Fruit fly (Drosophila melanogaster): Measurements from ENCODE around the gene CG43739.

Gene CG43739

dm6 chr2L:20950421-20951108 lies 31.8 kb upstream of the CG43739 start (continued):
- TF ChIP-seq HmgZ (tag; optimal IDR thresholded peaks at IDR 0.05): peak; percentile 5
- TF ChIP-seq odd (GFP tag; optimal IDR thresholded peaks at IDR 0.05): peak; percentile 15
- TF ChIP-seq Dek (tag; optimal IDR thresholded peaks at IDR 0.05): peak; percentile 9
- no peak for TF ChIP-seq GATAe (GFP tag; conservative IDR thresholded peaks at IDR 0.05)
- TF ChIP-seq trh (GFP tag; optimal IDR thresholded peaks at IDR 0.05): no peak
- TF ChIP-seq CG7786 (GFP tag; optimal IDR thresholded peaks at IDR 0.05): peak; percentile 10
- TF ChIP-seq Jarid2 (GFP tag; optimal IDR thresholded peaks at IDR 0.05): no peak
- peak; percentile 8 for TF ChIP-seq Bteb2 (GFP tag; optimal IDR thresholded peaks at IDR 0.05)
- TF ChIP-seq Abd-B (GFP tag; optimal IDR thresholded peaks at IDR 0.05): peak; percentile 74
- peak; percentile 39 for TF ChIP-seq pnt (GFP tag; optimal IDR thresholded peaks at IDR 0.05)
- no peak for TF ChIP-seq knrl (GFP tag; IDR thresholded peaks at IDR 0.05; ENCODE audit: partially characterized antibody)
- peak; percentile 70 for TF ChIP-seq esg (GFP tag; conservative IDR thresholded peaks at IDR 0.05)
- TF ChIP-seq CG9727 (GFP tag; optimal IDR thresholded peaks at IDR 0.05): peak; percentile 11
- no peak for TF ChIP-seq CTCF (GFP tag; optimal IDR thresholded peaks at IDR 0.05)
- TF ChIP-seq az2 (GFP tag; optimal IDR thresholded peaks at IDR 0.05): peak; percentile 9
- TF ChIP-seq CG1832 (GFP tag; optimal IDR thresholded peaks at IDR 0.05): no peak
- peak; percentile 72 for TF ChIP-seq sens (GFP tag)
- TF ChIP-seq Ada2b (GFP tag; IDR thresholded peaks at IDR 0.05): peak; percentile 53; the same call in 1 of the 2 replicates
- TF ChIP-seq sisA (GFP tag; IDR thresholded peaks at IDR 0.05): peak; percentile 74
- no peak for TF ChIP-seq CG6654 (GFP tag; optimal IDR thresholded peaks at IDR 0.05)
- no peak for TF ChIP-seq CrebB (tag; optimal IDR thresholded peaks at IDR 0.05)
- peak; percentile 43; the same call in 1 of the 2 replicates for TF ChIP-seq CG3847 (GFP tag; IDR thresholded peaks at IDR 0.05)
- TF ChIP-seq dati (GFP tag; IDR thresholded peaks at IDR 0.05): no peak
- no peak for TF ChIP-seq insv (GFP tag; optimal IDR thresholded peaks at IDR 0.05)
- peak; percentile 52 for TF ChIP-seq dmrt99B (tag; optimal IDR thresholded peaks at IDR 0.05)
- TF ChIP-seq p53 (GFP tag; optimal IDR thresholded peaks at IDR 0.05): no peak
- TF ChIP-seq Dref (GFP tag; IDR thresholded peaks at IDR 0.05): no peak
- peak; percentile 29 for TF ChIP-seq CG8089 (GFP tag; optimal IDR thresholded peaks at IDR 0.05)
- no peak for TF ChIP-seq CG10462 (GFP tag; optimal IDR thresholded peaks at IDR 0.05)
- peak; percentile 12 to 79 for TF ChIP-seq Hr51 (GFP tag; optimal IDR thresholded peaks at IDR 0.05)
- no peak; the same call in 1 of the 2 replicates for TF ChIP-seq Awh (GFP tag; IDR thresholded peaks at IDR 0.05)
- TF ChIP-seq CG18619 (GFP tag; optimal IDR thresholded peaks at IDR 0.05): no peak
- TF ChIP-seq salm (tag; optimal IDR thresholded peaks at IDR 0.05): peak; percentile 34
- no peak for TF ChIP-seq hbn (GFP tag; IDR thresholded peaks at IDR 0.05; ENCODE audit: partially characterized antibody)
- no peak for TF ChIP-seq Max (GFP tag; optimal IDR thresholded peaks at IDR 0.05)
- peak; percentile 62; the same call in 1 of the 2 replicates for TF ChIP-seq Rfx (GFP tag; IDR thresholded peaks at IDR 0.05)
- TF ChIP-seq toy (GFP tag; IDR thresholded peaks at IDR 0.05): no peak
- peak; percentile 55; the same call in 1 of the 2 replicates for TF ChIP-seq CG10366 (GFP tag; IDR thresholded peaks at IDR 0.05)
- peak; percentile 44 for TF ChIP-seq Camta (GFP tag; optimal IDR thresholded peaks at IDR 0.05)
- no peak for TF ChIP-seq CG10431 (GFP tag; optimal IDR thresholded peaks at IDR 0.05)
- peak; percentile 46 for TF ChIP-seq CG12391 (tag; optimal IDR thresholded peaks at IDR 0.05)
- peak; percentile 34 for TF ChIP-seq CG9609 (GFP tag; optimal IDR thresholded peaks at IDR 0.05)
- TF ChIP-seq CG4820 (GFP tag; optimal IDR thresholded peaks at IDR 0.05): peak; percentile 60
- TF ChIP-seq NFAT (GFP tag; IDR thresholded peaks at IDR 0.05): no peak
- TF ChIP-seq gt (GFP tag; IDR thresholded peaks at IDR 0.05): no peak
- no peak for TF ChIP-seq trem (tag; optimal IDR thresholded peaks at IDR 0.05)
- peak; percentile 46 for TF ChIP-seq CG8388 (GFP tag; optimal IDR thresholded peaks at IDR 0.05)
- TF ChIP-seq gsb (GFP tag; IDR thresholded peaks at IDR 0.05): no peak
